Worm (Caenorhabditis elegans): ENCODE measurements around the gene C09E8.6.
"Not testable (repeated sequence)": the region's sequence is repeated elsewhere in the genome, so short reads cannot be mapped to it uniquely, and the experiment has no call there.

C09E8.6 gene

DNA sequence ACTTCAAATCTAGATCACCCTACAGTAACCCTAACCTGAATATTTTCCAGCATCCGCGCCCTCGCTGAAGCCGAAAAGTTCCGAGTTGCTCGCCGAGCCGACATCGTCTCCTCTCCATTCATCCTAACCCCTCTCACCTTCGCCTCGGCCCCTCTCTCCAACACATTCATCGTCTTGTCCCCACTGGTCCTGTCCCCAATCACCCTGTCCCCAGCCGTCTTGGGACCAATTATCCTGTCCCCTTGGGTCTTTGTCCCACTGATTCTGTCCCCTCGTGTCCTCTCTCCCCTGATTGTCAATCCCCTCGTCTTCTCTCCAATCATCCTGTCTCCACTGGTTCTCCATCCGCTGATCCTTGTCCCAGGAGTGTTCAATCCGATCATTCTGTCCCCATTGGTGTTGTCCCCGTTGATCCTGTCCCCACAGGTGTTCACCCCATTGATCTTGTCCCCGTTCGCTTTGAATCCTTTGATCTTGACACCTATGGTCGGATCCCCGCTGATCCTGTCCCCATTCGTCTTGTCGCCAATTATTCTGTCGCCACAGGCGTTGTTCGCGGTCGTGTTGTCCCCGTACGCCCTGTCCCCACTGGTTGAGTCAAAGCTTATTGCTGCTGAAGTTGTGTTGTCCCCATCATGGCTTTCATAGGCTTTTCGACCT lies 4.9 kb upstream of the C09E8.6 start, which contains the start of gene lips-7:
TSS of gene lips-7 (plus strand) at position 610 of the 660 bp plus-strand sequence.
- TF ChIP-seq him-1 (tag; optimal IDR thresholded peaks at IDR 0.05) (no peak), W03F9.2 (tag; optimal IDR thresholded peaks at IDR 0.05) (no peak), dao-5 (tag; optimal IDR thresholded peaks at IDR 0.05) (no peak)

DNA sequence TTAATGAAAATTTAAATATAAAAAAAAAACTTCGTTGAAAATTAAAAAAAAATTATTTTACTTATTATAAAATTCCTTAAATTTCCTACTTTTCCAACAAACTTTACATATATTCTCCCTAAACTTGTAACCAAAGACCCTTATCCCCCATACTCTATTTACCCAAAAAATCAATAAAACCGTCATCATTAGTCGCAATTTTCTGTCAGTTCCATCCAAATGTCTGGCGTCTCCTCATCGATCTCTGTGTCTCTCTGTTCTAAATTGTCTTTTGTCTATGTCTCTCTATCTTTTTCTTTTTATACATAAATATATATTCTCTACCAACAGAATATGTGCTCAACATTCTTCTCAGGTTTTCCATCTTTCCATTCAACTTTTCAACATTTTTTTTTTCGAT lies 926 bp upstream of the C09E8.6 start:
- TF ChIP-seq him-1 (tag; optimal IDR thresholded peaks at IDR 0.05) = no peak
- no peak for TF ChIP-seq W03F9.2 (tag; optimal IDR thresholded peaks at IDR 0.05)
- no peak for TF ChIP-seq dao-5 (tag; optimal IDR thresholded peaks at IDR 0.05)

DNA sequence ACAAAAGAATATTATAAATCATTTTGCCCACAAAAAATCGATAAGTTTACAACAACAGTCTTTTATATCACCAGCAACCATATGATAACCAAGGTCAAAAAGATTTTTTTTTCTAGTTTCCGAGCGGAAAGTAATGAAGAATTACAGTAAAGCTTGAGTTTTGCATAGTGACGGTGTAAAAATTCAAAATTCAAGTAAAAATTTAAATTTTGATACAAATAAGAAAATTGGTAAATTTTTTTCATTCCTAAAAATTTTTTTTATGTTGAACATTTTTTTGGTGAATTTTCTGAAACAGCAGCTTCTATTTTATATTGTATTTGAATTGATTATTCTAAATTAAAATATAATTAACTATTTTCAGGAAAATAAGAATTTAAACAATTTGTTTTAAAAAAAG lies 12.5 kb downstream of the C09E8.6 start, which contains the start of gene W08F4.5:
TSS of gene W08F4.5 (minus strand) at position 101 of the 400 bp plus-strand sequence.
- no peak for TF ChIP-seq him-1 (tag; optimal IDR thresholded peaks at IDR 0.05)
- TF ChIP-seq W03F9.2 (tag; optimal IDR thresholded peaks at IDR 0.05) = no peak
- no peak for TF ChIP-seq dao-5 (tag; optimal IDR thresholded peaks at IDR 0.05)

DNA sequence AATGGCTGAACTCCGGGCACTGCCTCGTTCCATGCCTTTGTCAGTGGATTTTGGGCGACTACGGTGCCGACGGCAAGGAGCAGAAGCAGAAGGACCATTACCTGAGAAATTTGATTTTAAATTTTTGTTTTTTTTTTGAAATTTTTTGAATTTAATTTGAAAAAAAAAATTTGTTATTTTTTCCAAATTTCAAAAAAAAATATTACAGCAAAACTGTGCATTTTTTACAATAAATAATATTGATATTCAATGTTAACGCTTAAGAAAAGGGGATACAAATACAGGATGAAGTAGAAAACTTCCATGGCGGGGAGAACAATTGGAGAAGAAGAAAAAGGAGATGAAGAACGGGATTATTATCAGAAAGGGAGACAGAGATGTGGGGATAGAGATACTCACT lies 15.7 kb downstream of the C09E8.6 start, which contains the start of gene mlt-8:
TSS of gene mlt-8 (minus strand) at position 101 of the 400 bp plus-strand sequence.
- TF ChIP-seq W03F9.2 (tag; optimal IDR thresholded peaks at IDR 0.05) (no peak), him-1 (tag; optimal IDR thresholded peaks at IDR 0.05) (no peak), dao-5 (tag; optimal IDR thresholded peaks at IDR 0.05) (no peak)

DNA sequence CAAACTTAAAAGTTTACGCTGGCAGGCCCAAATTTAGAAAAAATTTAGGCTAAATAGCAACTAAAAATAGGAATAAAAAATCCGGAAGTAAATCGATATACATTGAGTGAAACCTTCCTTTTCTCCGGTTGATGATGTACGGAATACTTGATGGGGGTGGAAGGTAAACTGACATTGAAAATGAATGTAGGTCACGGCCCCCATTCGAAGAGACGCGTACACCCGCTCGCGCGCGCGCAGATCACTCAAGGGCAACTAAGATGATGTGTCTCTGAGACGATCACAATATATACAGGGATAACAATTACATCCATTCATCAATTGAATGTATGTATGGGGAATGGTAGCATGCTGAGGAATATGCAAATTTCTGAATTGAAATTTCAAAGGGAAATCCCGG lies 17.8 kb downstream of the C09E8.6 start:
- no peak for TF ChIP-seq dao-5 (tag; optimal IDR thresholded peaks at IDR 0.05)
- no peak for TF ChIP-seq him-1 (tag; optimal IDR thresholded peaks at IDR 0.05)
- no peak for TF ChIP-seq W03F9.2 (tag; optimal IDR thresholded peaks at IDR 0.05)

DNA sequence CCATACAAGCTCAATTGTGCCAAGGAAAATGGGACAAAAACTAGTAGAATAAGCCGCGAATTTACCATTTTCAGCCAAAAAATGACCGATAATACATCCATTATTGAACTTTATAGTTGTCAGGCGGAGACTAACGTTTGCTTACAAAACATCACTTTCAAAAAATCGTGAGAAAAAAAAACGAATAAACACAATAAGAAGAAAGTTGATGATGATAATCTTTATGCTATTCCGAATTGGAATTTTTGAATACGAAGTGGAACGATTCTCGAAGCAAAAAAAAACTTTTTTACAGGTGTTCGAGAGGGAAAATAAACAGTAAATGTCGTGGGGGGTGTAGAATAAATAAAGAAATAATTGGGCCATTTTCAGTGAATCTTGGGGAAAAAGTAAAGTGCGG lies 21.3 kb downstream of the C09E8.6 start, which contains the start of gene W08F4.7:
TSS of gene W08F4.7 (minus strand) at position 101 of the 400 bp plus-strand sequence.
- TF ChIP-seq dao-5 (tag; optimal IDR thresholded peaks at IDR 0.05) (no peak), W03F9.2 (tag; optimal IDR thresholded peaks at IDR 0.05) (no peak), him-1 (tag; optimal IDR thresholded peaks at IDR 0.05) (no peak)

ce11 chrII:578803-579202 lies 22.5 kb downstream of the C09E8.6 start:
- TF ChIP-seq him-1 (tag; optimal IDR thresholded peaks at IDR 0.05) = no peak
- no peak for TF ChIP-seq dao-5 (tag; optimal IDR thresholded peaks at IDR 0.05)

ce11 chrII:580189-580643 lies 23.9 kb downstream of the C09E8.6 start, which contains the start of the genes cdc-37 and W08F4.3:
TSS of gene cdc-37 (minus strand) at chrII:580593.
TSS of gene W08F4.3 (plus strand) at chrII:580602.
- TF ChIP-seq dao-5 (tag; optimal IDR thresholded peaks at IDR 0.05) = no peak
- no peak for TF ChIP-seq him-1 (tag; optimal IDR thresholded peaks at IDR 0.05)
- no peak for TF ChIP-seq W03F9.2 (tag; optimal IDR thresholded peaks at IDR 0.05)

DNA sequence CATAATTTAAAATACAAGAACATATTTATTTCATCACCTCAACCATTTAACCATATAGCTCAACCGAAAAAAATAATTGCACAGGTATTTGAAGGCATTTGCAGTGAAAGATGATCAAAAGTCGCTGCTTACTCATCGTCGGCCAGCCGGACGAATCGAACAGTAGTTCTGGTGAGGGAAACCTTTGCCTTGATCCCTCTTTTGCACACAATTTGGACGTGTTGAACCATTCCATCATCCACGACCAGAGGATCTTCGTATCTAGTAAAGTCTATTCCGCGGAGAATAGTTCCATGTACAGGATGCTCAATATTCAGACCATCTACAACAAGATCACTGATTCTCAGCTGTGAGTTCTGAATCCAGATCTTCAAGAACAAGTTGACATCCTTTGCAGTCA lies 25.7 kb downstream of the C09E8.6 start:
- TF ChIP-seq W03F9.2 (tag; optimal IDR thresholded peaks at IDR 0.05) (no peak), dao-5 (tag; optimal IDR thresholded peaks at IDR 0.05) (no peak), him-1 (tag; optimal IDR thresholded peaks at IDR 0.05) (no peak)

ce11 chrII:582649-583048 lies 26.4 kb downstream of the C09E8.6 start, which contains the start of gene fbxb-14:
TSS of gene fbxb-14 (minus strand) at chrII:582749.
- TF ChIP-seq dao-5 (tag; optimal IDR thresholded peaks at IDR 0.05) (no peak), W03F9.2 (tag; optimal IDR thresholded peaks at IDR 0.05) (no peak), him-1 (tag; optimal IDR thresholded peaks at IDR 0.05) (no peak)

- TF ChIP-seq him-1 (tag; optimal IDR thresholded peaks at IDR 0.05) = no peak
- TF ChIP-seq W03F9.2 (tag; optimal IDR thresholded peaks at IDR 0.05) = no peak
- no peak for TF ChIP-seq dao-5 (tag; optimal IDR thresholded peaks at IDR 0.05)
Measured at ce11 chrII:584321-584848, 28.1 kb downstream of the C09E8.6 start, which contains the start of the genes W08F4.12 and W08F4.13. TSS of gene W08F4.12 (minus strand) at chrII:584421. TSS of gene W08F4.13 (plus strand) at chrII:584798.

- TF ChIP-seq him-1 (tag; optimal IDR thresholded peaks at IDR 0.05) (no peak), dao-5 (tag; optimal IDR thresholded peaks at IDR 0.05) (no peak), W03F9.2 (tag; optimal IDR thresholded peaks at IDR 0.05) (no peak)
Measured at ce11 chrII:587533-587932, 31.2 kb downstream of the C09E8.6 start, which contains the start of gene fbxb-34. TSS of gene fbxb-34 (plus strand) at chrII:587833.

DNA sequence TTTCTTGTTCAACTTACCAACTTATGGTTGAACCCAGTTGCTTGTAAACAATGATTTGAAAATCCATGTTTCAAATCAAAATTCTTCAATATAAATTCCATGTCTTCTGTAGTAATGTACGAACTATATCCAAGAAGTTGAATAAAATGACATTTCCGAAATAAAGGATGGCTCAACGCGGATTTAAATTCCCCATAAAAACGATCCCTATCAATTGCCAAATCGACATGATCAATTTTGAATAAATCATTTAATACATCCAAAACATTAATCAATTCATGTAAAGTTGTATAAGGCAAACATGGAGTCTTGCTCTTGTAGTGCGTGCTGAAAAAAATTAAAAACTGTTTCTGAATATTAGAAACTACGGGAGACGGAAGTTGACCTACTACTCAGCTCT lies 34.8 kb downstream of the C09E8.6 start, which contains the start of gene W08F4.10:
TSS of gene W08F4.10 (minus strand) at position 101 of the 400 bp plus-strand sequence.
- TF ChIP-seq him-1 (tag; optimal IDR thresholded peaks at IDR 0.05) = no peak
- TF ChIP-seq dao-5 (tag; optimal IDR thresholded peaks at IDR 0.05) = no peak
- no peak for TF ChIP-seq W03F9.2 (tag; optimal IDR thresholded peaks at IDR 0.05)

DNA sequence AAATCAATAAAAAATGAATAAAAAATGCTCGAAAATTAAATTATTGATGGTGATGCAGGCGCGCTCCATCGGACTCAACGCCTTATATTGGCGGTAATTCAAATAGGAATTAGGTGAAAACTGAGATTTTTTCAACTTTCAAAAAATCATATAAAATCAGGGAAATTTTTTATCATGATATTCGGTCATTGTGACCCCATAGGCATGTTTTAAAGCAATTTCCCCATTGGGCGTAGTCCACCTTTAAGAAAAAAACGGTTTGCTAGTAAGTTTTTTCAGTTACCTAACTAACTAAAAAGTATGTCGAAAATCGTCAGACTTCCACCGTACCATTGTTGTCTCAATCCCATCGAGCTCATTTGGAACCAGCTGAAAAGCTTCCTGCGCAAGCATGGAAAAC lies 36.9 kb downstream of the C09E8.6 start, which contains the start of gene W08F4.1:
TSS of gene W08F4.1 (plus strand) at position 301 of the 400 bp plus-strand sequence.
- not testable (repeated sequence) for TF ChIP-seq dao-5, W03F9.2, him-1 (tag; optimal IDR thresholded peaks at IDR 0.05)

All from whole organism, L4/young adult.